Worm (Caenorhabditis elegans): ENCODE results near the gene Y97E10AR.3.

Y97E10AR.3 gene

DNA sequence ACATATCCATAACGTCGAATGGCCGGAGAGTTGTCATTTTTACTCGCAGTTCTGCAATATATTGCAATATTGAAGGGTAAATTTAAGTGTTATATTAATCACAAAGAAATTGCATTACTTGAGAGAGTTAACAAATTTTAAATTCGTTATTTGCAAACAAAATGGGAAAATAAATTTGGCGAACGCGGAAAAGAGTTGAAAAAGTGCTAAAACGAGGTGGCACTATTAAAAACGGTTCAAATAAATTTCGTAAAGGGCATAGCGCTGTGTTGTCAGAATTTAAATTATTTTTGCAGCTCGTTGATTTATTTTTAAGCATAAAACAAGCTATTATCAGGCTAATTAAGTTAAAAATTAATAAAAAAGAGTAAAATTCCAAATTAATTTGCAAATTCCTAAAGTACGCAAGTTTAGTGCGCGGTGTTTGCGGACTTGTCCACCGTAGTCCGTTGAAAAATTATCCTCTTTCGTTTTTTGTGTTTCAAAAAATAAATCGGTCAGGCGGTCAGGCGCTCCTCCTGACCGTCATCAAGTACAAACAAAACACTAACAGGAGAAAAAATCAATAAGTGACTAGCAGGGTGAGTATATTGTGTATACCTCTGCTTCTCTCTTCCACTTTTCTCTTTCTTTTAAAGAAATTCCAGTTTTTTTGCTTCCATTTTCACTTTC lies 23.8 kb downstream of the Y97E10AR.3 start, which contains the start of the genes natb-1 and abhd-12 (continued):
- TF ChIP-seq tlp-1 (tag; optimal IDR thresholded peaks at IDR 0.05) (no peak), Y116A8C.19 (tag; optimal IDR thresholded peaks at IDR 0.05; ENCODE audit: borderline replicate concordance) (no peak), jun-1 (tag; optimal IDR thresholded peaks at IDR 0.05) (no peak), ces-1 (GFP tag; optimal IDR thresholded peaks at IDR 0.05) (no peak), nhr-90 (tag; optimal IDR thresholded peaks at IDR 0.05; ENCODE audit: poor library complexity) (no peak), mdl-1 (tag; optimal IDR thresholded peaks at IDR 0.05) (peak in 1 of 2 experiments; percentile 52), pqm-1 (tag; optimal IDR thresholded peaks at IDR 0.05) (no peak), zag-1 (tag; optimal IDR thresholded peaks at IDR 0.05) (no peak), zip-4 (GFP tag; optimal IDR thresholded peaks at IDR 0.05) (no peak), hpl-2 (GFP tag; optimal IDR thresholded peaks at IDR 0.05) (no peak), nhr-11 (tag; optimal IDR thresholded peaks at IDR 0.05) (no peak), sup-37 (GFP tag; optimal IDR thresholded peaks at IDR 0.05) (no peak), lsy-2 (tag; optimal IDR thresholded peaks at IDR 0.05) (peak; percentile 92 to 98), unc-130 (tag; optimal IDR thresholded peaks at IDR 0.05) (peak; percentile 57), fkh-4 (tag; optimal IDR thresholded peaks at IDR 0.05; ENCODE audit: borderline replicate concordance) (no peak), nhr-84 (tag; optimal IDR thresholded peaks at IDR 0.05) (no peak), grh-1 (GFP tag; IDR thresholded peaks at IDR 0.05) (no peak), unc-98 (GFP tag; IDR thresholded peaks at IDR 0.05) (no peak), sptf-1 (tag; optimal IDR thresholded peaks at IDR 0.05) (no peak), xbp-1 (tag; optimal IDR thresholded peaks at IDR 0.05) (peak; percentile 38), tbx-2 (tag; optimal IDR thresholded peaks at IDR 0.05) (peak; percentile 19), ceh-82 (tag; optimal IDR thresholded peaks at IDR 0.05) (peak in 1 of 3 experiments; percentile 30), pag-3 (tag; optimal IDR thresholded peaks at IDR 0.05; ENCODE audit: borderline replicate concordance, insufficient read depth) (no peak), dpl-1 (GFP tag; optimal IDR thresholded peaks at IDR 0.05) (peak; percentile 20 to 60 (median 55)), nhr-77 (tag; optimal IDR thresholded peaks at IDR 0.05) (no peak), alr-1 (tag; optimal IDR thresholded peaks at IDR 0.05; ENCODE audit: borderline replicate concordance) (no peak), fkh-10 (GFP tag; optimal IDR thresholded peaks at IDR 0.05) (no peak), ztf-4 (tag; optimal IDR thresholded peaks at IDR 0.05) (no peak), isw-1 (GFP tag; IDR thresholded peaks at IDR 0.05) (no peak), pax-3 (tag; optimal IDR thresholded peaks at IDR 0.05) (no peak), hlh-4 (tag; optimal IDR thresholded peaks at IDR 0.05) (no peak), aha-1 (tag; optimal IDR thresholded peaks at IDR 0.05) (no peak), egl-13 (tag; optimal IDR thresholded peaks at IDR 0.05) (no peak), egl-27 (tag; optimal IDR thresholded peaks at IDR 0.05) (no peak), lin-35 (GFP tag; optimal IDR thresholded peaks at IDR 0.05) (peak; percentile 44 to 81)

DNA sequence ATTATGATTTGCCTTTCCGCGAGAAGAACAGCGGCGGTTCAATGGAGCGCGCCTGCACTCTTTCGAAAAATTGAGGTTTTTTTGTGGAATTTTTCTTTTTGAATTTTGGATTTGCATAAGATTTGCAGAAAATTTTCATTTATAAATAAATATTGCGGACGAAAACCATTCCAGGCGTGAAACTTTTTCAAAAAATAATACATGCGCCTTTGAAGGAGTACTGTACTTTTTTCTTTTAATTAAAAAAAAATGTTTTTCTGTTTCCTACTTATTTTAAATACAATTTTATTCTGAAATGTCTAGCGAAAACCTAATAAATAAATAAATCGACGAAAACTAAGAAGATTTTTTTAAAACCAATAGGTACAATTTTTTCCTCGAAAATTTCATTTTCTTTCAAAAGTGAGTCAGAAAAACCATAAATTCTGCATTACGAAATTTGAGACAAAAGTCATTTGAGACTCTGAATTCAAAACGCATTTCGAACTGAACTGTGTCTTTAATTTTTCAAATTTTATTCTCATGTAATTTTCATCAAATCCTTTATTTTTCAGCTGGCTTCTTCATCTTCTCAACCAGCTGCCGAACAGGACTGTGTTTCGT lies 26.2 kb downstream of the Y97E10AR.3 start, which contains the start of gene F26D11.1:
Gene F26D11.1 (plus strand): TSS at position 553 of the 603 bp plus-strand sequence.
- no peak for TF ChIP-seq zip-4 (GFP tag; optimal IDR thresholded peaks at IDR 0.05)
- TF ChIP-seq ces-1 (GFP tag; optimal IDR thresholded peaks at IDR 0.05): no peak
- no peak for TF ChIP-seq fos-1 (tag; optimal IDR thresholded peaks at IDR 0.05)
- peak in 1 of 3 experiments; percentile 3 for TF ChIP-seq dpl-1 (GFP tag; optimal IDR thresholded peaks at IDR 0.05)
- no peak for TF ChIP-seq ztf-4 (tag; optimal IDR thresholded peaks at IDR 0.05)
- no peak for TF ChIP-seq sox-4 (tag; optimal IDR thresholded peaks at IDR 0.05)
- TF ChIP-seq elt-3 (tag; optimal IDR thresholded peaks at IDR 0.05): peak in 1 of 6 experiments; percentile 16
- TF ChIP-seq lin-35 (GFP tag; optimal IDR thresholded peaks at IDR 0.05): peak in 1 of 2 experiments; percentile 8
- no peak for TF ChIP-seq lir-3 (tag; optimal IDR thresholded peaks at IDR 0.05; ENCODE audit: poor library complexity)
